Fruit fly (Drosophila melanogaster) whole organism, adult: ENCODE data around the gene CG9372.

Experiments used
- CG11617 ChIP-seq: fragments of 200-800 bp; sonication (Bioruptor generic); optimal IDR thresholded peaks from 2 replicates; lab custom pipeline; 2017; ENCODE audit warnings: mild to moderate bottlenecking, missing biosample characterization, missing genetic modification reagents, missing genetic modification characterization
- CG12768 ChIP-seq: fragments of 200-800 bp; sonication (Bioruptor generic); optimal IDR thresholded peaks from 2 replicates; lab custom pipeline; 2017; ENCODE audit warnings: missing biosample characterization, missing genetic modification characterization, mild to moderate bottlenecking, moderate library complexity, missing genetic modification reagents
- CG14711 ChIP-seq: fragments of 200-800 bp; sonication (Bioruptor generic); optimal IDR thresholded peaks from 2 replicates; lab custom pipeline; 2018; ENCODE audit warnings: missing biosample characterization, mild to moderate bottlenecking, missing genetic modification characterization, moderate library complexity
- CG33017 ChIP-seq: fragments of 200-800 bp; sonication (Bioruptor generic); optimal IDR thresholded peaks from 2 replicates; lab custom pipeline; 2018; ENCODE audit warnings: missing biosample characterization, mild to moderate bottlenecking, missing genetic modification characterization, moderate library complexity
- CG5204 ChIP-seq: fragments of 200-800 bp; sonication (Bioruptor generic); optimal IDR thresholded peaks from 2 replicates; lab custom pipeline; 2016; ENCODE audit warnings: missing biosample characterization, missing genetic modification characterization
- CG7045 ChIP-seq: fragments of 200-800 bp; sonication (Bioruptor generic); optimal IDR thresholded peaks from 2 replicates; lab custom pipeline; 2017; ENCODE audit warnings: missing biosample characterization, mild to moderate bottlenecking, missing genetic modification characterization
- Crg-1 ChIP-seq: fragments of 200-800 bp; sonication (Bioruptor generic); optimal IDR thresholded peaks from 2 replicates; lab custom pipeline; 2016; ENCODE audit warnings: missing biosample characterization, missing genetic modification characterization
- Hr96 ChIP-seq: fragments of 200-800 bp; sonication (Bioruptor generic); optimal IDR thresholded peaks from 2 replicates; lab custom pipeline; 2016; ENCODE audit warnings: missing biosample characterization, missing genetic modification characterization
- cic ChIP-seq: fragments of 200-800 bp; sonication (Bioruptor generic); optimal IDR thresholded peaks from 2 replicates; lab custom pipeline; 2017; ENCODE audit warnings: missing biosample characterization, mild to moderate bottlenecking, missing genetic modification characterization, moderate library complexity
- kay ChIP-seq: fragments of 200-800 bp; sonication (Bioruptor generic); peaks from one replicate; lab custom pipeline; 2016; ENCODE audit warnings: missing biosample characterization, missing genetic modification characterization, borderline replicate concordance
- ovo ChIP-seq: fragments of 200-800 bp; sonication (Bioruptor generic); optimal IDR thresholded peaks from 2 replicates; lab custom pipeline; 2016; ENCODE audit warnings: missing biosample characterization, missing genetic modification characterization
- tj ChIP-seq: fragments of 200-800 bp; sonication (Bioruptor generic); optimal IDR thresholded peaks from 3 replicates; lab custom pipeline; 2017; ENCODE audit warnings: missing biosample characterization, mild to moderate bottlenecking, missing genetic modification characterization, moderate library complexity

dm6 chr3L:19636821-19637460 lies 30.9 kb downstream of the CG9372 start:
- TF ChIP-seq CG33017 (tag; lab: Kevin White, UChicago): no peak
- TF ChIP-seq Hr96 (GFP tag; lab: Kevin White, UChicago): no peak
- TF ChIP-seq kay (GFP tag; lab: Kevin White, UChicago): no peak
- TF ChIP-seq CG5204 (GFP tag; lab: Kevin White, UChicago): no peak
- no peak for TF ChIP-seq tj
- TF ChIP-seq CG14711: no peak
- TF ChIP-seq CG7045: no peak
- TF ChIP-seq CG11617 (GFP tag; lab: Kevin White, UChicago): no peak
- TF ChIP-seq Crg-1 (GFP tag; lab: Kevin White, UChicago): no peak
- no peak for TF ChIP-seq cic (GFP tag; lab: Kevin White, UChicago)
- no peak for TF ChIP-seq CG12768 (GFP tag; lab: Kevin White, UChicago)
- no peak for TF ChIP-seq ovo (GFP tag; lab: Kevin White, UChicago)
